Fruit fly (Drosophila melanogaster): ENCODE measurements around the gene Tsp66E.
A peak's percentile ranks its signal among the peaks of the same experiment; 100 is the strongest.

Tsp66E gene

DNA sequence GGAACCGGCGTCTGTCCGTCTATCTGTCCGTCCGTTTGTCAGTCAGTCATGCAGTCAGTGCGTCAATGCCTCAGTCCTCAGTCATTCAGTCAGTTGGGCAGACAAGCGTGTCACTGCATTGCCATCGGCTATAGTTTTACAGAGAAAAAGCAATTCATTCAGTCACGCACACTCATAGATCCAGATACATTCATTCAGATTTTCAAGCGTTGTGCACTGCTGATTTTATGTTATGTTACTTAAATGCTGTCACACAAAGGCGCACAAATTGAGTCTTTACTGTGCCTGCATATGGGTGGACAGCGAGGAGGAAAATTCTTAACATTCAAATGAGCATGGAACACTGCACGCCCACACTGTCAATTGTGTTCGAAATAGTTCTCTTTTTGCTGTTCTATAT is 47.1 kb upstream of the Tsp66E start (continued):
- TF ChIP-seq CG17612 (GFP tag; IDR thresholded peaks at IDR 0.05) (no peak), h (optimal IDR thresholded peaks at IDR 0.05) (no peak), Mes4 (GFP tag; optimal IDR thresholded peaks at IDR 0.05) (no peak), fd64A (GFP tag; optimal IDR thresholded peaks at IDR 0.05) (no peak), Sin3A (optimal IDR thresholded peaks at IDR 0.05) (no peak), CG4360 (GFP tag; IDR thresholded peaks at IDR 0.05) (no peak), ssp (GFP tag; IDR thresholded peaks at IDR 0.05) (no peak), CTCF (GFP tag; optimal IDR thresholded peaks at IDR 0.05) (no peak), Jarid2 (GFP tag; optimal IDR thresholded peaks at IDR 0.05) (no peak), jumu (GFP tag; optimal IDR thresholded peaks at IDR 0.05) (no peak), croc (GFP tag; conservative IDR thresholded peaks at IDR 0.05) (no peak), mirr (GFP tag; optimal IDR thresholded peaks at IDR 0.05) (no peak), CG7372 (GFP tag; IDR thresholded peaks at IDR 0.05) (0 out of 2 replicates have a peak, but pooled peaks have one; percentile 17), zen (tag; optimal IDR thresholded peaks at IDR 0.05) (no peak), fd96Cb (tag; optimal IDR thresholded peaks at IDR 0.05) (no peak), Stat92E (GFP tag; optimal IDR thresholded peaks at IDR 0.05) (no peak), corto (GFP tag; optimal IDR thresholded peaks at IDR 0.05) (no peak), CG17385 (GFP tag; optimal IDR thresholded peaks at IDR 0.05) (no peak), ato (GFP tag; IDR thresholded peaks at IDR 0.05; ENCODE audit: partially characterized antibody) (no peak), Med (GFP tag) (peak; percentile 84), Meics (GFP tag; optimal IDR thresholded peaks at IDR 0.05) (no peak), CG1792 (GFP tag; optimal IDR thresholded peaks at IDR 0.05) (no peak), Dfd (GFP tag; optimal IDR thresholded peaks at IDR 0.05) (no peak), Ravus (GFP tag; IDR thresholded peaks at IDR 0.05) (no peak), CG8089 (GFP tag; optimal IDR thresholded peaks at IDR 0.05) (no peak), aop (GFP tag; IDR thresholded peaks at IDR 0.05) (no peak), CG5953 (GFP tag; IDR thresholded peaks at IDR 0.05) (0 out of 2 replicates have a peak, but pooled peaks have one; percentile 15), Fer1 (GFP tag; optimal IDR thresholded peaks at IDR 0.05) (no peak), Dip3 (GFP tag; optimal IDR thresholded peaks at IDR 0.05) (no peak), CG1529 (GFP tag; optimal IDR thresholded peaks at IDR 0.05) (no peak), CG15696 (tag; optimal IDR thresholded peaks at IDR 0.05) (no peak), CoRest (tag; optimal IDR thresholded peaks at IDR 0.05) (peak; percentile 25), CG7556 (GFP tag; optimal IDR thresholded peaks at IDR 0.05) (no peak), Side (GFP tag; optimal IDR thresholded peaks at IDR 0.05) (no peak), cg (GFP tag; optimal IDR thresholded peaks at IDR 0.05) (no peak), CG12942 (GFP tag; optimal IDR thresholded peaks at IDR 0.05) (no peak), grau (tag; optimal IDR thresholded peaks at IDR 0.05) (peak; percentile 93), zfh2 (GFP tag; optimal IDR thresholded peaks at IDR 0.05) (no peak), CG17186 (GFP tag; optimal IDR thresholded peaks at IDR 0.05) (no peak), CG7271 (tag; optimal IDR thresholded peaks at IDR 0.05) (no peak), ind (GFP tag; optimal IDR thresholded peaks at IDR 0.05) (no peak), YL-1 (GFP tag; optimal IDR thresholded peaks at IDR 0.05) (no peak), CG14667 (GFP tag; IDR thresholded peaks at IDR 0.05) (no peak), ken (GFP tag; IDR thresholded peaks at IDR 0.05) (no peak), shn (GFP tag; optimal IDR thresholded peaks at IDR 0.05) (no peak), pros (GFP tag; optimal IDR thresholded peaks at IDR 0.05) (peak; percentile 0), Pdp1 (GFP tag; optimal IDR thresholded peaks at IDR 0.05) (peak in 1 of 2 experiments; percentile 7), CG32772 (GFP tag; IDR thresholded peaks at IDR 0.05) (no peak), sob (GFP tag; IDR thresholded peaks at IDR 0.05) (no peak), hkb (optimal IDR thresholded peaks at IDR 0.05) (no peak), hkb (GFP tag; IDR thresholded peaks at IDR 0.05) (peak; percentile 40; the same call in 1 of the 2 replicates), Ssrp (tag; optimal IDR thresholded peaks at IDR 0.05) (no peak), CkIIα-i1 (GFP tag; IDR thresholded peaks at IDR 0.05) (no peak), CG16813 (GFP tag; IDR thresholded peaks at IDR 0.05; ENCODE audit: partially characterized antibody) (no peak)
